Worm (Caenorhabditis elegans) whole organism, late embryonic: ENCODE measurements around the gene cts-1.

Experiments
- Y22D7AL.16 ChIP-seq: sonication (generic microtip); optimal IDR thresholded peaks from 2 replicates; lab custom pipeline; 2016; ENCODE audit warnings: missing genetic modification characterization, missing compliant biosample characterization
- ahr-1 ChIP-seq: sonication (generic microtip); optimal IDR thresholded peaks from 2 replicates; lab custom pipeline; 2016; ENCODE audit warnings: missing genetic modification characterization, missing compliant biosample characterization
- ceh-19 ChIP-seq: fragments of 200-800 bp; sonication (Bioruptor generic); optimal IDR thresholded peaks from 2 replicates; lab custom pipeline; 2018; ENCODE audit warnings: mild to moderate bottlenecking, missing genetic modification characterization, missing compliant biosample characterization
- dmd-4 ChIP-seq: sonication (generic microtip); optimal IDR thresholded peaks from 2 replicates; lab custom pipeline; 2016; ENCODE audit warnings: borderline replicate concordance, missing genetic modification characterization, missing compliant biosample characterization
- fkh-10 ChIP-seq: fragments of 150-350 bp; optimal IDR thresholded peaks from 2 replicates; lab custom pipeline; 2014; ENCODE audit warnings: missing biosample characterization, missing genetic modification reagents, missing genetic modification characterization
- pqm-1 ChIP-seq: sonication (generic microtip); optimal IDR thresholded peaks from 2 replicates; lab custom pipeline; 2016; ENCODE audit warnings: missing genetic modification characterization, missing compliant biosample characterization
- sox-4 ChIP-seq: sonication (generic microtip); optimal IDR thresholded peaks from 2 replicates; lab custom pipeline; 2017; ENCODE audit warnings: mild to moderate bottlenecking, missing genetic modification characterization, inconsistent platforms, missing compliant biosample characterization

ce11 chrIII:10199052-10199451, 17.4 kb downstream of the cts-1 start, which contains the start of gene T20G5.8:
- TF ChIP-seq Y22D7AL.16 (no peak), fkh-10 (GFP tag; lab: Kevin White, UChicago) (no peak), ahr-1 (tag; lab: Kevin White, UChicago) (no peak), dmd-4 (tag; lab: Kevin White, UChicago) (no peak), ceh-19 (GFP tag; lab: Kevin White, UChicago) (no peak), sox-4 (tag; lab: Kevin White, UChicago) (no peak), pqm-1 (tag; lab: Kevin White, UChicago) (no peak)
